Fruit fly (Drosophila melanogaster) whole organism, embryonic: ENCODE results near the gene firl.

ENCODE experiments used
- ATbp ChIP-seq: fragments of 200-800 bp; sonication (Bioruptor generic); optimal IDR thresholded peaks from 2 replicates; lab custom pipeline; 2017; ENCODE audit warnings: missing biosample characterization, mild to moderate bottlenecking, missing genetic modification characterization, missing genetic modification reagents
- Atf-2 ChIP-seq: fragments of 200-800 bp; sonication (Bioruptor generic); optimal IDR thresholded peaks from 2 replicates; lab custom pipeline; 2016; ENCODE audit warnings: missing biosample characterization, missing genetic modification characterization
- CG10366 ChIP-seq: fragments of 200-800 bp; sonication (Bioruptor generic); IDR thresholded peaks from 2 replicates; pipeline ENCODE4 v1.3.6; 2022; ENCODE audit warnings: missing biosample characterization, missing genetic modification characterization
- CG10565 ChIP-seq: fragments of 200-800 bp; sonication (Bioruptor generic); optimal IDR thresholded peaks from 3 replicates; lab custom pipeline; 2016; ENCODE audit warnings: missing biosample characterization, mild to moderate bottlenecking, missing genetic modification characterization
- CG11093 ChIP-seq: fragments of 200-800 bp; sonication (Bioruptor generic); IDR thresholded peaks from 3 replicates; pipeline ENCODE4 v1.3.6; 2022; ENCODE audit warnings: missing biosample characterization, missing genetic modification characterization
- CG13424 ChIP-seq: fragments of 200-800 bp; sonication (Bioruptor generic); optimal IDR thresholded peaks from 2 replicates; lab custom pipeline; 2019; ENCODE audit warnings: missing biosample characterization, mild to moderate bottlenecking, missing genetic modification characterization, moderate library complexity
- CG15073 ChIP-seq: fragments of 200-800 bp; sonication (Bioruptor generic); optimal IDR thresholded peaks from 2 replicates; lab custom pipeline; 2016; ENCODE audit warnings: missing biosample characterization, missing genetic modification characterization
- CG15696 ChIP-seq: fragments of 200-800 bp; sonication (Bioruptor generic); optimal IDR thresholded peaks from 2 replicates; lab custom pipeline; 2019; ENCODE audit warnings: missing biosample characterization, mild to moderate bottlenecking, missing genetic modification characterization, moderate library complexity
- CG17802 ChIP-seq: fragments of 200-800 bp; sonication (Bioruptor generic); optimal IDR thresholded peaks from 2 replicates; lab custom pipeline; 2018; ENCODE audit warnings: missing biosample characterization, mild to moderate bottlenecking, missing genetic modification characterization, moderate library complexity
- CG2875 ChIP-seq: fragments of 200-800 bp; sonication (Bioruptor generic); optimal IDR thresholded peaks from 2 replicates; lab custom pipeline; 2017; ENCODE audit warnings: missing biosample characterization, mild to moderate bottlenecking, missing genetic modification characterization, missing genetic modification reagents
- CG4282 ChIP-seq: fragments of 200-800 bp; sonication (Bioruptor generic); optimal IDR thresholded peaks from 2 replicates; lab custom pipeline; 2016; ENCODE audit warnings: missing biosample characterization, missing genetic modification characterization
- CG4360 ChIP-seq: fragments of 200-800 bp; sonication (Bioruptor generic); IDR thresholded peaks from 2 replicates; pipeline ENCODE4 v1.3.6; 2022; ENCODE audit warnings: missing biosample characterization, missing genetic modification characterization
- CG6175 ChIP-seq: fragments of 200-800 bp; sonication (Bioruptor generic); IDR thresholded peaks from 3 replicates; pipeline ENCODE4 v1.3.6; 2022; ENCODE audit warnings: missing biosample characterization, missing genetic modification characterization
- CG7372 ChIP-seq: fragments of 200-800 bp; sonication (Bioruptor generic); IDR thresholded peaks from 2 replicates; pipeline ENCODE4 v1.3.6; 2022; ENCODE audit warnings: missing biosample characterization, missing genetic modification characterization
- CG7556 ChIP-seq: fragments of 200-800 bp; sonication (Bioruptor generic); optimal IDR thresholded peaks from 2 replicates; lab custom pipeline; 2017; ENCODE audit warnings: missing biosample characterization, mild to moderate bottlenecking, missing genetic modification characterization
- CG7839 ChIP-seq: fragments of 200-800 bp; sonication (Bioruptor generic); optimal IDR thresholded peaks from 3 replicates; lab custom pipeline; 2018; ENCODE audit warnings: missing biosample characterization, mild to moderate bottlenecking, missing genetic modification characterization, moderate library complexity
- CG7987 ChIP-seq: fragments of 200-800 bp; sonication (Bioruptor generic); optimal IDR thresholded peaks from 2 replicates; lab custom pipeline; 2018; ENCODE audit warnings: missing biosample characterization, mild to moderate bottlenecking, missing genetic modification characterization, moderate library complexity
- CG8290 ChIP-seq, 3 experiments: fragments of 200-800 bp; sonication (Bioruptor generic); optimal IDR thresholded peaks; 2 replicates each; lab custom pipeline; 2016 to 2019; ENCODE audit warnings: missing biosample characterization in 3 of 3, missing genetic modification characterization in 3 of 3, mild to moderate bottlenecking in 2 of 3, moderate library complexity in 1 of 3
- CG8478 ChIP-seq: fragments of >200 bp; optimal IDR thresholded peaks from 2 replicates; lab custom pipeline; 2018
- CkIIα-i1 ChIP-seq: fragments of 200-800 bp; sonication (Bioruptor generic); IDR thresholded peaks from 2 replicates; pipeline ENCODE4 v1.3.6; 2022; ENCODE audit warnings: missing biosample characterization, missing genetic modification characterization
- D ChIP-seq, 2 experiments: fragments of 200-800 bp in 1 of 2; fragments of >200 bp in 1 of 2; sonication (Bioruptor generic) in 1 of 2; optimal IDR thresholded peaks; 2 replicates in 1 of 2; 3 replicates in 1 of 2; lab custom pipeline; 2017; ENCODE audit warnings: mild to moderate bottlenecking in 1 of 2, missing biosample characterization in 1 of 2, missing genetic modification characterization in 1 of 2, missing genetic modification reagents in 1 of 2
- Dad ChIP-seq: fragments of 200-800 bp; sonication (Bioruptor generic); optimal IDR thresholded peaks from 3 replicates; lab custom pipeline; 2016; ENCODE audit warnings: missing biosample characterization, missing genetic modification characterization
- Dll ChIP-seq: fragments of 200-800 bp; sonication (Bioruptor generic); IDR thresholded peaks from 4 replicates; pipeline ENCODE4 v1.3.6; 2022; ENCODE audit warnings: missing biosample characterization, missing genetic modification characterization; ENCODE audit not compliant: partially characterized antibody
- Doc2 ChIP-seq: fragments of 200-800 bp; sonication (Bioruptor generic); IDR thresholded peaks from 2 replicates; pipeline ENCODE4 v1.3.6; 2022; ENCODE audit warnings: missing biosample characterization, missing genetic modification characterization
- E2f1 ChIP-seq: fragments of 200-800 bp; sonication (Bioruptor generic); IDR thresholded peaks from 2 replicates; pipeline ENCODE4 v1.3.6; 2022; ENCODE audit warnings: missing biosample characterization, missing genetic modification characterization
- ERR ChIP-seq: fragments of 200-800 bp; sonication (Bioruptor generic); optimal IDR thresholded peaks from 2 replicates; lab custom pipeline; 2016; ENCODE audit warnings: missing biosample characterization, missing genetic modification characterization
- Fer3 ChIP-seq: fragments of 200-800 bp; sonication (Bioruptor generic); optimal IDR thresholded peaks from 2 replicates; lab custom pipeline; 2018; ENCODE audit warnings: missing biosample characterization, mild to moderate bottlenecking, missing genetic modification characterization, moderate library complexity
- Hey ChIP-seq: fragments of 200-800 bp; sonication (Bioruptor generic); optimal IDR thresholded peaks from 3 replicates; lab custom pipeline; 2018; ENCODE audit warnings: missing biosample characterization, mild to moderate bottlenecking, missing genetic modification characterization
- NC2β ChIP-seq: fragments of 200-800 bp; sonication (Bioruptor generic); optimal IDR thresholded peaks from 2 replicates; lab custom pipeline; 2016; ENCODE audit warnings: missing biosample characterization, missing genetic modification characterization
- Ravus ChIP-seq: fragments of 200-800 bp; sonication (Bioruptor generic); IDR thresholded peaks from 2 replicates; pipeline ENCODE4 v1.3.6; 2022; ENCODE audit warnings: missing biosample characterization, missing genetic modification characterization
- bbx ChIP-seq: fragments of 200-800 bp; sonication (Bioruptor generic); IDR thresholded peaks from 2 replicates; pipeline ENCODE4 v1.3.6; 2022; ENCODE audit warnings: missing biosample characterization, missing genetic modification characterization; ENCODE audit not compliant: partially characterized antibody
- crol ChIP-seq: fragments of 200-800 bp; sonication (Bioruptor generic); IDR thresholded peaks from 2 replicates; pipeline ENCODE4 v1.3.6; 2022; ENCODE audit warnings: missing biosample characterization, missing genetic modification characterization
- dmrt11E ChIP-seq: fragments of 200-800 bp; sonication (Bioruptor generic); optimal IDR thresholded peaks from 3 replicates; lab custom pipeline; 2018; ENCODE audit warnings: missing biosample characterization, mild to moderate bottlenecking, missing genetic modification characterization, moderate library complexity
- dmrt99B ChIP-seq: fragments of 200-800 bp; sonication (Bioruptor generic); optimal IDR thresholded peaks from 2 replicates; lab custom pipeline; 2018; ENCODE audit warnings: missing biosample characterization, mild to moderate bottlenecking, missing genetic modification characterization, moderate library complexity
- fd64A ChIP-seq: fragments of 200-800 bp; sonication (Bioruptor generic); optimal IDR thresholded peaks from 3 replicates; lab custom pipeline; 2018; ENCODE audit warnings: missing biosample characterization, mild to moderate bottlenecking, missing genetic modification characterization
- ftz-f1 ChIP-seq: fragments of 200-800 bp; sonication (Bioruptor generic); optimal IDR thresholded peaks from 2 replicates; lab custom pipeline; 2016; ENCODE audit warnings: missing biosample characterization, missing genetic modification characterization
- kay ChIP-seq: fragments of 200-800 bp; sonication (Bioruptor generic); optimal IDR thresholded peaks from 2 replicates; lab custom pipeline; 2016; ENCODE audit warnings: missing biosample characterization, missing genetic modification characterization
- mam ChIP-seq: fragments of 200-800 bp; sonication (Bioruptor generic); optimal IDR thresholded peaks from 3 replicates; lab custom pipeline; 2016; ENCODE audit warnings: missing biosample characterization, missing genetic modification characterization
- nau ChIP-seq: fragments of 200-800 bp; sonication (Bioruptor generic); optimal IDR thresholded peaks from 3 replicates; lab custom pipeline; 2017; ENCODE audit warnings: missing biosample characterization, mild to moderate bottlenecking, missing genetic modification characterization, missing genetic modification reagents
- pita ChIP-seq: fragments of 200-800 bp; sonication (Bioruptor generic); optimal IDR thresholded peaks from 2 replicates; lab custom pipeline; 2017; ENCODE audit warnings: missing biosample characterization, mild to moderate bottlenecking, missing genetic modification characterization
- sens ChIP-seq: fragments of 200-800 bp; sonication (Bioruptor generic); peaks from one replicate; lab custom pipeline; 2016; ENCODE audit warnings: missing biosample characterization, missing genetic modification characterization
- sens-2 ChIP-seq: fragments of 200-800 bp; sonication (Bioruptor generic); IDR thresholded peaks from 2 replicates; pipeline ENCODE4 v1.3.6; 2022; ENCODE audit warnings: missing biosample characterization, missing genetic modification characterization
- sim ChIP-seq: fragments of 200-800 bp; sonication (Bioruptor generic); IDR thresholded peaks from 2 replicates; pipeline ENCODE4 v1.3.6; 2022; ENCODE audit warnings: missing biosample characterization, missing genetic modification characterization
- so ChIP-seq: fragments of 200-800 bp; sonication (Bioruptor generic); IDR thresholded peaks from 3 replicates; pipeline ENCODE4 v1.3.6; 2022; ENCODE audit warnings: missing biosample characterization, missing genetic modification characterization
- trem ChIP-seq: fragments of 200-800 bp; optimal IDR thresholded peaks from 3 replicates; lab custom pipeline; 2019; ENCODE audit warnings: missing biosample characterization, mild to moderate bottlenecking, missing genetic modification characterization, moderate library complexity
- twi ChIP-seq: fragments of 200-800 bp; optimal IDR thresholded peaks from 2 replicates; lab custom pipeline; 2019; ENCODE audit warnings: missing biosample characterization, mild to moderate bottlenecking, missing genetic modification characterization, moderate library complexity
- wor ChIP-seq: fragments of 200-800 bp; sonication (Bioruptor generic); IDR thresholded peaks from 2 replicates; pipeline ENCODE4 v1.3.6; 2022; ENCODE audit warnings: missing biosample characterization, missing genetic modification characterization
- yki ChIP-seq: fragments of >200 bp; optimal IDR thresholded peaks from 3 replicates; lab custom pipeline; 2018

firl gene

dm6 chr2L:12103231-12104210 lies 36.9 kb upstream of the firl start, which contains the start of the genes Patsas and ThrRS (continued):
- TF ChIP-seq Fer3 (tag; lab: Kevin White, UChicago) (peak; percentile 87), crol (GFP tag; lab: Robert Waterston, UW) (no peak), Dll (GFP tag; lab: Robert Waterston, UW) (0 out of 4 replicates have a peak, but pooled peaks have one; percentile 26), CG7372 (GFP tag; lab: Robert Waterston, UW) (peak; percentile 82), CG7987 (GFP tag; lab: Kevin White, UChicago) (peak; percentile 20), ATbp (GFP tag; lab: Kevin White, UChicago) (peak; percentile 73), Atf-2 (no peak), ftz-f1 (no peak), twi (tag; lab: Kevin White, UChicago) (peak; percentile 79), D (optimal IDR thresholded peaks at IDR 0.05; lab: Kevin White, UChicago) (no peak), D (GFP tag; optimal IDR thresholded peaks at IDR 0.05; lab: Kevin White, UChicago) (peak; percentile 77), CG15696 (tag; lab: Kevin White, UChicago) (peak; percentile 85), kay (GFP tag; lab: Kevin White, UChicago) (peak; percentile 69), CG13424 (tag; lab: Kevin White, UChicago) (peak; percentile 91), NC2β (GFP tag; lab: Kevin White, UChicago) (peak; percentile 67), CG4360 (GFP tag; lab: Robert Waterston, UW) (peak; percentile 90), CG7556 (GFP tag; lab: Kevin White, UChicago) (peak; percentile 81), CG11093 (GFP tag; lab: Robert Waterston, UW) (peak; percentile 74; the same call in 2 of the 3 replicates), CG6175 (GFP tag; lab: Robert Waterston, UW) (no peak; the same call in 2 of the 3 replicates), Ravus (GFP tag; lab: Robert Waterston, UW) (no peak; the same call in 1 of the 2 replicates), CG4282 (GFP tag; lab: Kevin White, UChicago) (peak; percentile 19), CG17802 (peak; percentile 86), dmrt99B (tag; lab: Kevin White, UChicago) (no peak), E2f1 (peak; percentile 81), CG2875 (GFP tag; lab: Kevin White, UChicago) (peak; percentile 47), fd64A (GFP tag; lab: Kevin White, UChicago) (no peak), CG10565 (GFP tag; lab: Kevin White, UChicago) (peak; percentile 31), Hey (tag; lab: Kevin White, UChicago) (no peak), Doc2 (GFP tag; lab: Robert Waterston, UW) (0 out of 2 replicates have a peak, but pooled peaks have one; percentile 16), sens (GFP tag; lab: Kevin White, UChicago) (peak; percentile 96), CG8478 (lab: Kevin White, UChicago) (no peak), dmrt11E (peak; percentile 85), sens-2 (peak; percentile 23; the same call in 1 of the 2 replicates), nau (no peak), yki (no peak), pita (GFP tag; lab: Kevin White, UChicago) (no peak), bbx (no peak), sim (GFP tag; lab: Robert Waterston, UW) (0 out of 2 replicates have a peak, but pooled peaks have one; percentile 47), mam (peak; percentile 83), CG7839 (tag; lab: Kevin White, UChicago) (peak; percentile 92), CG10366 (GFP tag; lab: Robert Waterston, UW) (peak; percentile 78), trem (tag; lab: Kevin White, UChicago) (peak; percentile 73), CkIIα-i1 (GFP tag; lab: Robert Waterston, UW) (no peak), CG8290 (GFP tag; optimal IDR thresholded peaks at IDR 0.05; lab: Kevin White, UChicago) (peak; percentile 78), CG8290 (tag; optimal IDR thresholded peaks at IDR 0.05; lab: Kevin White, UChicago) (no peak), Dad (GFP tag; lab: Kevin White, UChicago) (peak; percentile 71), wor (GFP tag; lab: Robert Waterston, UW) (peak; percentile 32; the same call in 1 of the 2 replicates), so (GFP tag; lab: Robert Waterston, UW) (peak; percentile 82; the same call in 2 of the 3 replicates), CG15073 (GFP tag; lab: Kevin White, UChicago) (peak; percentile 15), ERR (GFP tag; lab: Kevin White, UChicago) (peak; percentile 35)
